Worm (Caenorhabditis elegans): ENCODE measurements around the gene R09E10.1.
"Not testable (repeated sequence)": the region's sequence is repeated elsewhere in the genome, so short reads cannot be mapped to it uniquely, and the experiment has no call there.

- not testable (repeated sequence) for TF ChIP-seq ttx-3 (tag; optimal IDR thresholded peaks at IDR 0.05); ama-1 (optimal IDR thresholded peaks at IDR 0.05); sox-4 (tag; optimal IDR thresholded peaks at IDR 0.05)
Measured at ce11 chrIV:10322650-10323049, at the start of gene R09E10.1.
